Worm (Caenorhabditis elegans): Measurements from ENCODE around the gene msrp-5.
"Not testable (repeated sequence)": the region's sequence is repeated elsewhere in the genome, so short reads cannot be mapped to it uniquely, and the experiment has no call there.

msrp-5 gene

DNA sequence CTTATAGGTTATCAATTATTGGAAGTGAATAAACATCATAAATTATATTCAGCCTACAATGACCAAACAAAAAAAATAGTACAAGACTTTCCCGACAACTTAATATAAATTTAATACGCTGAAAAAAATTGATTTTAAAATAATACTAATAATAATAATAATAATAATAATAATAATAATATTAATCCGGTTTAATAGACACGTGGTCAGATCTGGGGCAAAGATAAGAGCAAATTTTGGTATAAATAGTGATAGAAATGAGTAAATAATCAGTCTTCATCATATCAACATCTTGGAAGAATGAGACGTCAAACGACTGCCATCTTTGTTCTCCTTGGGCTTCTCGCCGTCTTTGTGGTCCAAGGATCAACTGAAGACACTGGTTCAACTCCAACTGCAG is at the start of gene msrp-5:
Gene msrp-5, plus strand, starts transcription at position 301 of the 400 bp plus-strand sequence.
- TF ChIP-seq mab-5 (tag; optimal IDR thresholded peaks at IDR 0.05); ham-2 (GFP tag; optimal IDR thresholded peaks at IDR 0.05); sem-2 (GFP tag; optimal IDR thresholded peaks at IDR 0.05): not testable (repeated sequence)

DNA sequence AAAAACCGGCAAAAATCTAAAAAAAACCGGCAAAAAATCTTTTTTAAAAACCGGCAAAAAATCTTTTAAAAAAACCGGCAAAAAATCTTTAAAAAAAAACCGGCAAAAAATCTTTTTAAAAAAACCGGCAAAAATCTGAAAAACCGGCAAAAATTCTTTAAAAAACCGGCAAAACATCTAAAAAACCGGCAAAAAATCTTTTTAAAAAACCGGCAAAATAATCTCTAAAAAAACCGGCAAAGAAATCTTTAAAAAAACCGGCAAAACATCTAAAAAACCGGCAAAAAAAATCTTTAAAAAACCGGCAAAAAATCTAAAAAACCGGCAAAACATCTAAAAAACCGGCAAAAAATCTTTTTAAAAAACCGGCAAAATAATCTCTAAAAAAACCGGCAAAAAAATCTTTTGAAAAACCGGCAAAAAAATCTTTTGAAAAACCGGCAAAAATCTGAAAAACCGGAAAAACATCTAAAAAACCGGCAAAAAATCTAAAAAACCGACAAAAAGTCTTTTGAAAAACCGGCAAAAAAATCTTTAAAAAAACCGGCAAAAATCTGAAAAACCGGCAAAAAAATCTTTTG is 46.3 kb upstream of the msrp-5 start:
- TF ChIP-seq unc-120 (tag; optimal IDR thresholded peaks at IDR 0.05; ENCODE audit: poor library complexity, severe bottlenecking) (peak; percentile 39), bed-3 (GFP tag; optimal IDR thresholded peaks at IDR 0.05) (peak; percentile 70), M03D4.4 (tag; optimal IDR thresholded peaks at IDR 0.05) (peak; percentile 79), sptf-1 (tag; optimal IDR thresholded peaks at IDR 0.05) (peak; percentile 84)

ce11 chrII:2578216-2578615 is 38.5 kb upstream of the msrp-5 start:
- TF ChIP-seq unc-39 (tag; optimal IDR thresholded peaks at IDR 0.05) (no peak), nhr-237 (tag; optimal IDR thresholded peaks at IDR 0.05) (no peak), unc-62 (GFP tag; optimal IDR thresholded peaks at IDR 0.05) (no peak), nhr-12 (tag; optimal IDR thresholded peaks at IDR 0.05) (no peak), hlh-1 (tag; optimal IDR thresholded peaks at IDR 0.05) (no peak), ham-2 (GFP tag; optimal IDR thresholded peaks at IDR 0.05) (no peak), M03D4.4 (tag; optimal IDR thresholded peaks at IDR 0.05) (no peak)

DNA sequence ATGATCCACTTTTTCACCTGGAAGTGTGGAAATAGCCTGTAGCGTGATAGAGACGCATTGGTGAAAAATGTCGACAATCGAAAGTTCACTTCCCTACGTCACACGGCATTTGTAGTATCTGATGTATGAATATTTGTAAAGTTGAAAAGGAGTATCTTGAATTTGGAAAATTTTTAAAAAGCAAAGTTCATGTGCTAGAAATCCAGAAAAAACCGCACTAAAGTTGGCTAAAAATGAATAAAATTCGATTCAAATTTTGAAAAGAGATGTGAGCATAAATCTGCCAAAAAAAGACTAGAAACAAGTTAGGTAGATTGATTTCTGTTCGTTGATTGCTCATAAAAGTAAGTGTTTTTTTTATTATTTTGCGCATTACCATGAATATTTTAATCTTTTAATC is 33.7 kb upstream of the msrp-5 start, which contains the start of gene sri-74:
Gene sri-74, minus strand, starts transcription at position 101 of the 400 bp plus-strand sequence.
- TF ChIP-seq nhr-237 (tag; optimal IDR thresholded peaks at IDR 0.05) (no peak), blmp-1 (tag; optimal IDR thresholded peaks at IDR 0.05) (no peak), drap-1 (GFP tag; optimal IDR thresholded peaks at IDR 0.05) (no peak), mls-2 (tag; optimal IDR thresholded peaks at IDR 0.05) (no peak), nhr-2 (tag; optimal IDR thresholded peaks at IDR 0.05) (no peak), snpc-4 (tag; optimal IDR thresholded peaks at IDR 0.05) (no peak), ceh-83 (GFP tag; optimal IDR thresholded peaks at IDR 0.05) (no peak), mab-5 (tag; optimal IDR thresholded peaks at IDR 0.05) (no peak), ces-1 (GFP tag; optimal IDR thresholded peaks at IDR 0.05) (no peak), unc-62 (GFP tag; optimal IDR thresholded peaks at IDR 0.05) (no peak), flh-1 (GFP tag; optimal IDR thresholded peaks at IDR 0.05) (no peak), nhr-12 (tag; optimal IDR thresholded peaks at IDR 0.05) (no peak), sptf-1 (tag; optimal IDR thresholded peaks at IDR 0.05) (no peak), nhr-28 (tag; optimal IDR thresholded peaks at IDR 0.05) (no peak), tbx-8 (GFP tag; optimal IDR thresholded peaks at IDR 0.05) (no peak), ceh-43 (GFP tag; optimal IDR thresholded peaks at IDR 0.05) (no peak), mep-1 (tag; optimal IDR thresholded peaks at IDR 0.05) (no peak), elt-3 (tag; optimal IDR thresholded peaks at IDR 0.05) (no peak), lin-32 (GFP tag; optimal IDR thresholded peaks at IDR 0.05) (no peak)

ce11 chrII:2585493-2585892 is 31.2 kb upstream of the msrp-5 start, which contains the start of gene sri-36:
sri-36 (minus strand) TSS chrII:2585593.
- TF ChIP-seq mep-1 (tag; optimal IDR thresholded peaks at IDR 0.05) = no peak
- TF ChIP-seq mls-2 (tag; optimal IDR thresholded peaks at IDR 0.05) = no peak
- TF ChIP-seq elt-3 (tag; optimal IDR thresholded peaks at IDR 0.05) = no peak
- no peak for TF ChIP-seq snpc-4 (tag; optimal IDR thresholded peaks at IDR 0.05)
- TF ChIP-seq elt-1 (tag; optimal IDR thresholded peaks at IDR 0.05; ENCODE audit: borderline replicate concordance, insufficient read depth) = no peak
- TF ChIP-seq unc-62 (GFP tag; optimal IDR thresholded peaks at IDR 0.05) = no peak
- no peak for TF ChIP-seq ceh-39 (tag; optimal IDR thresholded peaks at IDR 0.05)
- TF ChIP-seq ceh-83 (GFP tag; optimal IDR thresholded peaks at IDR 0.05) = no peak

DNA sequence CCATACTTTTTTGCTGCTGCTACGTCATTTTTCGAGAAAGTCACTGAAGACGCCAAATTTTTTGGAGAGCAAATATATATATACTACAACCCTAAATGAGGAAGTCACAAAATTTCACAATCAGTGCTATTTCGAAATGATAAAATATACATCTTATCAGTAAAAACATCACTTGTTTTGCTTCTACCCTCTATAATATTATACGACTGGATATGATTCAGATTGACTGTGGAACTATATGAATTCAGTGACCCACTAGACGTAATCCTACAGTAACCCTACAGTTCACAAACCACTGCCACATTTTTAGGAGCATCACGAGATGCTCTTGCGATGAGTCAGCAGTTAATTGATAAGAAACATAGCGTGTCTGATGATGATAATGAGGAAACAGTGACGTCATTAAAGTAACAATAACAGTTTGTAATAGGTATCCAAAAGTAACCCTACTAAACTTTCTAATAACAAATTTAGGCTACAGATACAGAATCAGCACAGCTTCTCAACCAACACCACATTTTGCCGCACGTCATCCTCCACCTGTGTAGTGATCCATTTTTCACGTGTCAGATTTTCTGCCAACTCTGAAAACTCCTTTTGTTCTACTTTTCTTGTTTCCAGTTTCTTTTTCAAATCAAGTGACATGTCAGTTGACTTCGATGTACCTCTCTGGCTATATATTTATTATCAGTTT is 29.7 kb upstream of the msrp-5 start, which contains the start of the genes F33H12.7 and sri-39:
Gene F33H12.7, minus strand, starts transcription at position 51 of the 694 bp plus-strand sequence.
Gene sri-39, plus strand, starts transcription at position 644 of the 694 bp plus-strand sequence.
- TF ChIP-seq mep-1 (tag; optimal IDR thresholded peaks at IDR 0.05) (no peak), hlh-1 (tag; optimal IDR thresholded peaks at IDR 0.05) (no peak), bed-3 (GFP tag; optimal IDR thresholded peaks at IDR 0.05) (no peak), sptf-1 (tag; optimal IDR thresholded peaks at IDR 0.05) (no peak), unc-120 (tag; optimal IDR thresholded peaks at IDR 0.05; ENCODE audit: poor library complexity, severe bottlenecking) (no peak), nhr-237 (tag; optimal IDR thresholded peaks at IDR 0.05) (no peak), zip-8 (tag; optimal IDR thresholded peaks at IDR 0.05) (no peak), pha-4 (tag; optimal IDR thresholded peaks at IDR 0.05) (no peak), sem-2 (GFP tag; optimal IDR thresholded peaks at IDR 0.05) (no peak)

Data from whole organism, mixed stage, embryonic.